Fruit fly (Drosophila melanogaster) whole organism, larva: ENCODE data around the gene Hers.

Experiments used
- noc ChIP-seq: fragments of 200-800 bp; sonication (Bioruptor generic); optimal IDR thresholded peaks from 3 replicates; lab custom pipeline; 2019; ENCODE audit warnings: missing biosample characterization, mild to moderate bottlenecking, missing genetic modification characterization, moderate library complexity

Gene Hers

DNA sequence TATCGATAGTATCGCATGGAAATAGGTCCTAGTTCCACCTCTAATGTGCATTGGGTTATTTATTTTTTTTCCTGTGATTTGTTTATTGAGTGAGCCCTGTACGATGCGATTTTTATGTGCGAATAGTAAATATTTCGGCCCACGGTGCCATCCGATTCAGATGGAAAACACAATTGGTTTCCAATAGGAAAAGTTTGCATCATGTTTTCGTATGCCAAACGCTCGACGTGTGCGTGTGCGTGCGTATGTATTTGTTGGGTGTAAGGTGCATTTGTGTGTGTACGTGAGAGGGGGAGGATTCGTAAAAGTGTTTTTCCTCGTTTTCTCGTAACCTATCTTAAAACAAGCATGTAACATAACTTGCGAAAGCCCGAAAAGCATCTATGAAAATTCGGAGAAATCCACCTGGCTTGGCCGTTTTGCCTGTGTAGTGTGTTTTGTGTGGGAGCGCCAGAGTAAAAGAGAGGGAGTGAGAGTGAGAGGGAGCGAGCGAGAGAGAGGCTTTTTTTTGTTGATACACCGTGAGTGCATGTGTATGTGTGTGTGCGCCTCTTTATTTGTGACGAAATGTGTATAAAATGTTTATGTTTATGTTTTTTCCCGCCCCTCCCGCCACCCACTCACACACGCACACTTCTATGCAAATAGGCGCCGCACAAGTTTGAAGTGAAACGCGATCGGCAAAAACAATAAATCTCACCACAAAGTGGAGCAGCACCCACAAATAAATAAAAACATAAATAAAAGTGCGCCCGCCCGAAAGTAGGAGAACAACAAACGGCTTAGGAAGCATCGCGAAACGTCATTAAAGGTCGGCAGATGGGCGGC is at the start of gene Hers:
TSS of gene Hers (plus strand) at position 2 of the 828 bp plus-strand sequence.
- no peak for TF ChIP-seq noc (tag; lab: Kevin White, UChicago)

DNA sequence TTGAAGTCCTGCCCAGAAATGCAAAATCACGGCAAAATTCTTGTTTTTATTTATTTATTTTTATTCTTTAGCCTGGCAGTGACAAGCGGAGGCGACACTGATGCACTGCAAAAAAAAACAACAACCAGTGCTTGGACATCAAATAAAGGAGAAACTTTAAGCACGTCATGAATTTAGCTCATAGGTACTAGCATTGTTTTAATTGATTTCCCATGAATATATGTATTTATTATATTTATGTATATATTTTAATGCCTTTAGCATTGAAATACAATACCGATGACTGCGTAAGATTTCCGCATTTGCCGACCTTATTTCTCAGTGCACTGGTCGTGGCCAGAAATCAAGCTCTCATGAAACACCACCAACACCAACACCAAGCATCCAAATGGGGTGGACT is 47.3 kb upstream of the Hers start:
- no peak for TF ChIP-seq noc (tag; lab: Kevin White, UChicago)

DNA sequence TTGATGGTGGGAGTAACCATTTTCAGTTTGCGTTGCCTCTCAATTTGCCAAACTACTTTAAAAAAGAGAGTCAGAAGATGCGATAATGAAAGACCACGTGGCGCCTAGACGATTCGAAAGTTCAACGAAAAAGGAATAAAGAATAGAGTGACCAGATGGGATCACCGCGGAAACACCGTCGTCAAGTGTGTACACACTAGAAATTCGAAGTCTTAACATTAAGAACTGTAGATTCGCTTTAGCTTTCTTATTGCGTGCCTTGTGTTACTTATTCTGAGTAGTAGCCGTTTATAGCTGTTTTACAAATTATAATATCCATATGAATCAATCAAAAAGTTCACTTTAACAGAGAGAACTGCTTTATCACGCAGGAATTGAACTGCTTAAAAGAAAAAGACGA is 42.0 kb upstream of the Hers start, which contains the start of gene SkpE:
TSS of gene SkpE (minus strand) at position 101 of the 400 bp plus-strand sequence.
- TF ChIP-seq noc (tag; lab: Kevin White, UChicago), result no peak

dm6 chrX:19825191-19825590 is 40.8 kb upstream of the Hers start:
- TF ChIP-seq noc (tag; lab: Kevin White, UChicago), result no peak

dm6 chrX:19827762-19828161 is 38.2 kb upstream of the Hers start:
- TF ChIP-seq noc (tag; lab: Kevin White, UChicago), result no peak

- TF ChIP-seq noc (tag; lab: Kevin White, UChicago), result no peak
Measured at dm6 chrX:19839067-19839466, 26.9 kb upstream of the Hers start.

dm6 chrX:19840341-19840740 is 25.6 kb upstream of the Hers start:
- TF ChIP-seq noc (tag; lab: Kevin White, UChicago), result no peak

- no peak for TF ChIP-seq noc (tag; lab: Kevin White, UChicago)
Measured at dm6 chrX:19842397-19843261, 23.3 kb upstream of the Hers start.

DNA sequence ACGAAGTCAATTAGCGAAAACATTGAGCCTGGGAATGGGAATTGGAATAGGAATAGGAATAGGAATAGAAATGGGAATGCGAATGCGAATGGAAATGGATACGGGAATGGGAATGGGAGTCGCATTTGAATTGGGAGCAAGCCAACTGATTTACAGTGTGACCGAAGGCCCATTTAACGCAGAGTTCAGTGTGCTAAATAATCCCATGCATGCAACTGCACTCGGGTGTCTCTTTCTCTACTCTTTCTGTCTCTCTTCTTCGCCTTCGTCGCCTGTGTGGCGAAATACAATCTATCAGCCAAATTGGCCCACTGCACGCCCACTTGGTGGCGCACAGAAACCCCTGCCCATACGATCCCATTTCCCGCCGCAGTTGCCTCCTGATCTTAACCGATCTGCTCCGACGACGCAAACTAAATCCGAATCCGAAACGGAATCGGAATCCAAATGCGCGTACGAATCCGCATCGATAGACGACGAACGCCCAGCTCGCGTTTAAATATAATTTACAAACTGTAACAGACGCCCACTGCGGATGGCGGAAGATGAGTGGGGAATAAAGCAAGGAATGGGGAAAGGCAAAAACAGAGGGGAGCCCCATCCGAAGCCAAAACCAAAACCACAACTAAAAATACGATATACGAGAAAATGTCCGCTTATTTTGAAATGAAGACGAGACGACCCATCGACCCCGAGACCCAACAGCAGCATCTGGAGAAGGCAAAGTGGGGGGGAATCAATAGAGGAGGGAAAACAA is 21.8 kb upstream of the Hers start:
- no peak for TF ChIP-seq noc (tag; lab: Kevin White, UChicago)

DNA sequence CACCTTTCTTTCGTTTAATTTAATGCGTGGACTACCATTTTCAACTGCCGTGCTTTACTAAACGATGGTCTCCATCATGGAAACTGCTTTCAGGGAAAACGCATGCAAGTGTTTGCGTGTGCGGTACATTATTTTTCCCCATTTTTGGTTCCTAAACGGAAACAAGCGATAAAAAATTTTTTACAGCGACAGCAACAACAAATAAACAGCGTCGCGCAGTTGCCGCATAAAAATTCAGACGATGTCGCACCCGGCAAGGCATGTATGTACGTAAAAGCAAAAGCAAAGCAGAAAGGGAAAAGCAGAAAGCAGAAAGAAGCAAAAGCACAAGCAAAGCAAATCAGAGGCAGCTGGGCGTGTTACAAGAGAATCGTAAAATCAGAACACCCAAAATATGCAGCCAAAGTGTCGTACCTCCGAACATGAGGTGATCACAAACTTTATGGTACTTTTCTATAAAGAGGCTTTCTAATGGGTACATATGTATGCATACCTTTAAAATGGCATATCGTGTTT is 20.3 kb upstream of the Hers start:
- TF ChIP-seq noc (tag; lab: Kevin White, UChicago), result no peak

dm6 chrX:19846701-19847383 is 19.1 kb upstream of the Hers start:
- TF ChIP-seq noc (tag; lab: Kevin White, UChicago), result no peak

- no peak for TF ChIP-seq noc (tag; lab: Kevin White, UChicago)
Measured at dm6 chrX:19848342-19848793, 17.6 kb upstream of the Hers start.

dm6 chrX:19850503-19851094 is 15.3 kb upstream of the Hers start:
- TF ChIP-seq noc (tag; lab: Kevin White, UChicago), result no peak
